Fruit fly (Drosophila melanogaster) Kc167 (cell line): ENCODE data around the gene Acbp6.

ENCODE experiments used
- Myc ChIP-seq: fragments of >200 bp; optimal IDR thresholded peaks from 2 replicates; lab custom pipeline; 2017; ENCODE audit warnings: missing external identifiers
- Sin3A ChIP-seq: fragments of >200 bp; optimal IDR thresholded peaks from 2 replicates; lab custom pipeline; 2018; ENCODE audit warnings: missing external identifiers
- h ChIP-seq: fragments of >200 bp; optimal IDR thresholded peaks from 3 replicates; lab custom pipeline; 2018; ENCODE audit warnings: missing external identifiers
- insv ChIP-seq: fragments of >200 bp; optimal IDR thresholded peaks from 3 replicates; lab custom pipeline; 2018; ENCODE audit warnings: missing external identifiers
- psq ChIP-seq: fragments of >200 bp; optimal IDR thresholded peaks from 2 replicates; lab custom pipeline; 2017; ENCODE audit warnings: missing external identifiers
- ttk ChIP-seq: sonication (Bioruptor generic); optimal IDR thresholded peaks from 2 replicates; lab custom pipeline; 2017; ENCODE audit warnings: missing external identifiers

Acbp6 gene

dm6 chr3L:7136663-7137062 is 8.0 kb downstream of the Acbp6 start:
- TF ChIP-seq h (lab: Kevin White, UChicago) (no peak), insv (no peak), Sin3A (lab: Kevin White, UChicago) (no peak)

dm6 chr3L:7137613-7138189 is 9.0 kb downstream of the Acbp6 start:
- TF ChIP-seq psq (lab: Kevin White, UChicago): no peak
- TF ChIP-seq Myc (lab: Kevin White, UChicago): no peak
- TF ChIP-seq Sin3A (lab: Kevin White, UChicago): no peak
- TF ChIP-seq ttk (lab: Kevin White, UChicago): no peak
- no peak for TF ChIP-seq insv
- no peak for TF ChIP-seq h (lab: Kevin White, UChicago)

DNA sequence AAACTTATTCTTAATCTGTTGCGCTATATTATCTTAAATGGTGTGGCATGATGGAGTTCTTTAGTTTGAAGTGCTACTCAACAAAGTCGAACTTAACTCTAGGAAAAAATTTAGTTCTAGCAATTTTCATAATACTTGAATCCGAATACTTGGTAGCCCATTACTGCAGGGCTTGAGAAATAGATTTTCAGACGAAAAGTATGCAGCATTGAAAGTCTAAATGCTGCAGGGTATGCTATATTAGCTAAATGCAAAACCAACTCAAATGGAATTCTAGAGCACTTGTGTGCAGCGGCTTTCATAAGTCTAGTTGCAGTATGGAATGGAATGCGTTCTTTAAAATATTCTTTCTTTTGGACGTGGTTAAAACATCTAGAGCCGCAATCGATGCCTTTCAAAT is 14.6 kb downstream of the Acbp6 start:
- TF ChIP-seq psq (lab: Kevin White, UChicago): no peak
- no peak for TF ChIP-seq Sin3A (lab: Kevin White, UChicago)
- TF ChIP-seq h (lab: Kevin White, UChicago): no peak
- TF ChIP-seq ttk (lab: Kevin White, UChicago): no peak
- no peak for TF ChIP-seq Myc (lab: Kevin White, UChicago)
- no peak for TF ChIP-seq insv

dm6 chr3L:7147796-7148195 is 19.1 kb downstream of the Acbp6 start:
- TF ChIP-seq psq (lab: Kevin White, UChicago) (no peak), h (lab: Kevin White, UChicago) (no peak), insv (no peak), Myc (lab: Kevin White, UChicago) (no peak), ttk (lab: Kevin White, UChicago) (no peak), Sin3A (lab: Kevin White, UChicago) (no peak)

dm6 chr3L:7149388-7149787 is 20.7 kb downstream of the Acbp6 start:
- TF ChIP-seq insv (no peak), Sin3A (lab: Kevin White, UChicago) (no peak), ttk (lab: Kevin White, UChicago) (no peak), h (lab: Kevin White, UChicago) (no peak), psq (lab: Kevin White, UChicago) (no peak), Myc (lab: Kevin White, UChicago) (no peak)

DNA sequence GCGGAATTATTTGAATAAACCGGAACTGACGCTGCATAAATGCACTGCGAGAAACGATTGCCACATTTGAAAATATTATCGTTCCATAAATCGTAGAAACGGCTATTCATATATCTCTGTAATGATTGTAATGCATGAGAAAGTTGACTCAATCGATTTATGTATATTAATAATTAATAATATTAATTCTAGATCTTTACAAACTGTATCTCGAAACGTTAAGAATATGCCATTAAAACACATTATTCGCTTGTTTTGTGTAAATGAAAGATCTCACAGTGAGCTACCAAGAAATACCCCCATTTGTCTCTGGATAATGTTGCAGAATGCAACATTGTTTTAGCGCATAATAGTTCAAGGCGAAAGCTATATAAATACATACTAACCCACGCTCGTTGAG is 21.1 kb downstream of the Acbp6 start:
- TF ChIP-seq ttk (lab: Kevin White, UChicago) (no peak), insv (no peak), h (lab: Kevin White, UChicago) (no peak), Myc (lab: Kevin White, UChicago) (no peak), Sin3A (lab: Kevin White, UChicago) (no peak), psq (lab: Kevin White, UChicago) (no peak)

dm6 chr3L:7150850-7151249 is 22.1 kb downstream of the Acbp6 start:
- TF ChIP-seq insv (no peak), psq (lab: Kevin White, UChicago) (no peak)

- TF ChIP-seq insv (no peak), Sin3A (lab: Kevin White, UChicago) (no peak), Myc (lab: Kevin White, UChicago) (no peak), psq (lab: Kevin White, UChicago) (no peak), h (lab: Kevin White, UChicago) (no peak), ttk (lab: Kevin White, UChicago) (no peak)
Observed at dm6 chr3L:7151521-7152465, 23.1 kb downstream of the Acbp6 start.

DNA sequence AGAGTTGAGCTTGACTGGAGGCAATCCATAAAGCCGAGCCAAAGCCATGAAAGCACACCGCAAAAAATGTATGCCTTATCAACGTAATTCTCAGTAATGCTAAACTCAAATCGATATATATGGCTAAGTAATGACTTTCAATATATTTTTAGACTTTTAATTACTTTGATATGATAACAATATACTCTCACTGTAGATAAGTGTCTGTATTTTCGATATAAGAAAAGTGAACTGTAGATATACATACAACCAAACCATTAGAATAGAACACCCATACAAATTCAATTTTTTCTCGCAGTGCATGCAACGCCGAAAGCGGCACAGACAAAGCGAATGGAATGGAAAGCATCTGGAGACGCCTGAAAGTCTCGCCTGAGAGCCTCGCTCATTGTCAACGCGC is 24.9 kb downstream of the Acbp6 start:
- TF ChIP-seq psq (lab: Kevin White, UChicago): no peak
- no peak for TF ChIP-seq Myc (lab: Kevin White, UChicago)
- no peak for TF ChIP-seq ttk (lab: Kevin White, UChicago)
- TF ChIP-seq h (lab: Kevin White, UChicago): no peak
- no peak for TF ChIP-seq Sin3A (lab: Kevin White, UChicago)
- no peak for TF ChIP-seq insv

- TF ChIP-seq psq (lab: Kevin White, UChicago) (no peak), insv (no peak), Myc (lab: Kevin White, UChicago) (no peak), ttk (lab: Kevin White, UChicago) (no peak)
Observed at dm6 chr3L:7154249-7154648, 25.5 kb downstream of the Acbp6 start.

dm6 chr3L:7155522-7155978 is 26.8 kb downstream of the Acbp6 start:
- TF ChIP-seq Sin3A (lab: Kevin White, UChicago) (no peak), psq (lab: Kevin White, UChicago) (no peak), Myc (lab: Kevin White, UChicago) (no peak), insv (no peak), h (lab: Kevin White, UChicago) (no peak), ttk (lab: Kevin White, UChicago) (no peak)

DNA sequence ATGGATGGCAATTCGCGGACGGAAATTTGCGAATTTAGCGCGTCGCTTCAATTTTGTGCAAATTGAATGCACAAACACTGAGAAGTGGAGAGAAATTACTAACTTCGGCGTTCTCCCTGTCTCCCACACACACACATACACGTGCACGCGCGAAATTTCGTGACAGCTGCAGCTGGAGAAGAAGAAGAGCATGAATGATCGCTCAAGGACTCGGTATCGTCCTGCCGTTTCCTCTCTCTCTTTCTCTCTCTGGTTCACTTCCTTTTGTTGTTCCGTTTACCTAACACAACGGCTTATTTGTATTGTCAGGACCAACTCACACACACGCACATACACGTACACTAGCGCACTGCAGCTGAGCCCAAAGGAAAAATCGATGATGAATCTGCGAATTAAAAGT is 27.5 kb downstream of the Acbp6 start:
- no peak for TF ChIP-seq insv
- no peak for TF ChIP-seq h (lab: Kevin White, UChicago)
- TF ChIP-seq ttk (lab: Kevin White, UChicago): no peak
